Fruit fly (Drosophila melanogaster) whole organism, pupa: Measurements from ENCODE around the gene CG6244.

ENCODE experiments used
- CG10348 ChIP-seq: fragments of 200-800 bp; sonication (Bioruptor generic); IDR thresholded peaks from 2 replicates; pipeline ENCODE4 v1.3.6; 2022; ENCODE audit warnings: missing biosample characterization, missing genetic modification characterization
- CG12605 ChIP-seq: fragments of 200-800 bp; sonication (Bioruptor generic); IDR thresholded peaks from 2 replicates; pipeline ENCODE4 v1.3.6; 2022; ENCODE audit warnings: missing biosample characterization, missing genetic modification characterization
- CG13204 ChIP-seq: fragments of 200-800 bp; sonication (Bioruptor generic); optimal IDR thresholded peaks from 2 replicates; lab custom pipeline; 2018; ENCODE audit warnings: missing biosample characterization, mild to moderate bottlenecking, missing genetic modification characterization, moderate library complexity
- CG14655 ChIP-seq: fragments of 200-800 bp; sonication (Bioruptor generic); optimal IDR thresholded peaks from 3 replicates; lab custom pipeline; 2017; ENCODE audit warnings: mild to moderate bottlenecking, missing biosample characterization, missing genetic modification reagents, missing genetic modification characterization
- CG15710 ChIP-seq: fragments of 200-800 bp; sonication (Bioruptor generic); optimal IDR thresholded peaks from 2 replicates; lab custom pipeline; 2018; ENCODE audit warnings: missing biosample characterization, mild to moderate bottlenecking, missing genetic modification characterization, moderate library complexity
- CG17806 ChIP-seq: fragments of 200-800 bp; sonication (Bioruptor generic); optimal IDR thresholded peaks from 2 replicates; lab custom pipeline; 2018; ENCODE audit warnings: missing biosample characterization, mild to moderate bottlenecking, missing genetic modification characterization, moderate library complexity
- CG32121 ChIP-seq: fragments of 200-800 bp; sonication (Bioruptor generic); IDR thresholded peaks from 2 replicates; pipeline ENCODE4 v1.3.6; 2022; ENCODE audit warnings: missing biosample characterization, missing genetic modification characterization
- CG34367 ChIP-seq: fragments of 200-800 bp; sonication (Bioruptor generic); optimal IDR thresholded peaks from 2 replicates; lab custom pipeline; 2018; ENCODE audit warnings: missing biosample characterization, mild to moderate bottlenecking, missing genetic modification characterization
- CG4496 ChIP-seq: fragments of 200-800 bp; sonication (Bioruptor generic); IDR thresholded peaks from 3 replicates; pipeline ENCODE4 v1.3.6; 2022; ENCODE audit warnings: missing biosample characterization, missing genetic modification characterization
- CG8159 ChIP-seq: fragments of 200-800 bp; sonication (Bioruptor generic); optimal IDR thresholded peaks from 3 replicates; lab custom pipeline; 2018; ENCODE audit warnings: missing biosample characterization, mild to moderate bottlenecking, missing genetic modification characterization, moderate library complexity
- CG8301 ChIP-seq: fragments of 200-800 bp; sonication (Bioruptor generic); optimal IDR thresholded peaks from 2 replicates; lab custom pipeline; 2018; ENCODE audit warnings: missing biosample characterization, mild to moderate bottlenecking, missing genetic modification characterization
- CG9948 ChIP-seq: fragments of 200-800 bp; sonication (Bioruptor generic); optimal IDR thresholded peaks from 2 replicates; lab custom pipeline; 2018; ENCODE audit warnings: missing biosample characterization, mild to moderate bottlenecking, missing genetic modification characterization, moderate library complexity
- D1 ChIP-seq: fragments of 200-800 bp; sonication (Bioruptor generic); optimal IDR thresholded peaks from 2 replicates; lab custom pipeline; 2018; ENCODE audit warnings: missing biosample characterization, mild to moderate bottlenecking, missing genetic modification characterization, moderate library complexity
- EcR ChIP-seq: fragments of 200-800 bp; sonication (Bioruptor generic); optimal IDR thresholded peaks from 3 replicates; lab custom pipeline; 2019; ENCODE audit warnings: missing biosample characterization, missing genetic modification characterization, mild to moderate bottlenecking, moderate library complexity, missing genetic modification reagents
- Ets98B ChIP-seq: fragments of 200-800 bp; sonication (Bioruptor generic); IDR thresholded peaks from 2 replicates; pipeline ENCODE4 v1.3.6; 2022; ENCODE audit warnings: missing biosample characterization, missing genetic modification characterization
- Pif1A ChIP-seq: fragments of 200-800 bp; sonication (Bioruptor generic); optimal IDR thresholded peaks from 3 replicates; lab custom pipeline; 2016; ENCODE audit warnings: missing biosample characterization, missing genetic modification characterization
- Pif1B ChIP-seq: fragments of 200-800 bp; sonication (Bioruptor generic); optimal IDR thresholded peaks from 3 replicates; lab custom pipeline; 2016; ENCODE audit warnings: missing biosample characterization, missing genetic modification characterization
- Snoo ChIP-seq: fragments of 200-800 bp; sonication (Bioruptor generic); optimal IDR thresholded peaks from 3 replicates; lab custom pipeline; 2017; ENCODE audit warnings: missing biosample characterization, mild to moderate bottlenecking, missing genetic modification characterization, inconsistent platforms
- fd96Ca ChIP-seq: fragments of 200-800 bp; sonication (Bioruptor generic); IDR thresholded peaks from 3 replicates; pipeline ENCODE4 v1.3.6; 2022; ENCODE audit warnings: missing biosample characterization, missing genetic modification characterization
- gl ChIP-seq: fragments of 200-800 bp; sonication (Bioruptor generic); optimal IDR thresholded peaks from 2 replicates; lab custom pipeline; 2018; ENCODE audit warnings: missing biosample characterization, mild to moderate bottlenecking, missing genetic modification characterization
- rn ChIP-seq: fragments of 200-800 bp; sonication (Bioruptor generic); IDR thresholded peaks from 2 replicates; pipeline ENCODE4 v1.3.6; 2022; ENCODE audit warnings: missing biosample characterization, missing genetic modification characterization

The CG6244 gene

dm6 chr3L:15794311-15794710 lies 13.8 kb upstream of the CG6244 start:
- TF ChIP-seq CG13204 (GFP tag; lab: Kevin White, UChicago) (no peak), CG8301 (tag; lab: Kevin White, UChicago) (no peak), D1 (tag; lab: Kevin White, UChicago) (no peak), Pif1B (GFP tag; lab: Kevin White, UChicago) (no peak), CG4496 (GFP tag; lab: Robert Waterston, UW) (no peak), CG14655 (GFP tag; lab: Kevin White, UChicago) (no peak), CG34367 (no peak), Snoo (no peak), Ets98B (GFP tag; lab: Robert Waterston, UW) (no peak), EcR (GFP tag; lab: Kevin White, UChicago) (no peak), CG12605 (GFP tag; lab: Robert Waterston, UW) (no peak), CG10348 (GFP tag; lab: Robert Waterston, UW) (no peak), Pif1A (GFP tag; lab: Kevin White, UChicago) (no peak), rn (GFP tag; lab: Robert Waterston, UW) (no peak), CG9948 (tag; lab: Kevin White, UChicago) (no peak), CG8159 (tag; lab: Kevin White, UChicago) (no peak), CG17806 (tag; lab: Kevin White, UChicago) (no peak), gl (tag; lab: Kevin White, UChicago) (no peak), CG32121 (GFP tag; lab: Robert Waterston, UW) (no peak)

- TF ChIP-seq CG8159 (tag; lab: Kevin White, UChicago) (no peak), EcR (GFP tag; lab: Kevin White, UChicago) (no peak), Pif1A (GFP tag; lab: Kevin White, UChicago) (no peak), CG17806 (tag; lab: Kevin White, UChicago) (no peak), CG15710 (no peak), CG32121 (GFP tag; lab: Robert Waterston, UW) (no peak), rn (GFP tag; lab: Robert Waterston, UW) (no peak), CG34367 (no peak), D1 (tag; lab: Kevin White, UChicago) (no peak)
Measured at dm6 chr3L:15802117-15802516, 6.0 kb upstream of the CG6244 start.

- no peak for TF ChIP-seq Pif1A (GFP tag; lab: Kevin White, UChicago)
- no peak for TF ChIP-seq CG14655 (GFP tag; lab: Kevin White, UChicago)
- TF ChIP-seq Snoo = no peak
- no peak for TF ChIP-seq rn (GFP tag; lab: Robert Waterston, UW)
- TF ChIP-seq fd96Ca (GFP tag; lab: Robert Waterston, UW) = no peak
- TF ChIP-seq CG12605 (GFP tag; lab: Robert Waterston, UW) = no peak
- TF ChIP-seq CG17806 (tag; lab: Kevin White, UChicago) = no peak
Measured at dm6 chr3L:15802655-15803054, 5.5 kb upstream of the CG6244 start.

dm6 chr3L:15808667-15809066 lies 545 bp downstream of the CG6244 start:
- no peak for TF ChIP-seq CG14655 (GFP tag; lab: Kevin White, UChicago)
- no peak for TF ChIP-seq gl (tag; lab: Kevin White, UChicago)
- TF ChIP-seq CG15710 = no peak
- TF ChIP-seq CG9948 (tag; lab: Kevin White, UChicago) = no peak
- TF ChIP-seq D1 (tag; lab: Kevin White, UChicago) = peak; percentile 24
- no peak for TF ChIP-seq Pif1A (GFP tag; lab: Kevin White, UChicago)
- TF ChIP-seq EcR (GFP tag; lab: Kevin White, UChicago) = no peak
- TF ChIP-seq CG12605 (GFP tag; lab: Robert Waterston, UW) = no peak

dm6 chr3L:15809185-15809584 lies 1.1 kb downstream of the CG6244 start, which contains the start of gene CG13445:
CG13445 (plus strand) TSS chr3L:15809485.
- TF ChIP-seq Snoo (no peak), CG8301 (tag; lab: Kevin White, UChicago) (no peak)

- TF ChIP-seq fd96Ca (GFP tag; lab: Robert Waterston, UW) (no peak), Snoo (no peak), Pif1B (GFP tag; lab: Kevin White, UChicago) (no peak), gl (tag; lab: Kevin White, UChicago) (no peak), CG15710 (no peak), CG34367 (no peak)
Measured at dm6 chr3L:15809768-15810167, 1.6 kb downstream of the CG6244 start.

- TF ChIP-seq D1 (tag; lab: Kevin White, UChicago) = no peak
- TF ChIP-seq CG17806 (tag; lab: Kevin White, UChicago) = no peak
- TF ChIP-seq CG12605 (GFP tag; lab: Robert Waterston, UW) = no peak
- no peak for TF ChIP-seq gl (tag; lab: Kevin White, UChicago)
- TF ChIP-seq CG13204 (GFP tag; lab: Kevin White, UChicago) = no peak
Measured at dm6 chr3L:15813988-15814387, 5.9 kb downstream of the CG6244 start.
